Fruit fly (Drosophila melanogaster) whole organism, embryonic: Measurements from ENCODE around the gene CG32650.
A peak's percentile ranks its signal among the peaks of the same experiment; 100 is the strongest.

ENCODE experiments used
- Adf1 ChIP-seq: fragments of 200-800 bp; sonication (Bioruptor generic); IDR thresholded peaks from 2 replicates; pipeline ENCODE4 v1.3.6; 2022; ENCODE audit warnings: missing biosample characterization, missing genetic modification characterization
- B-H2 ChIP-seq: fragments of 200-800 bp; sonication (Bioruptor generic); optimal IDR thresholded peaks from 2 replicates; lab custom pipeline; 2018; ENCODE audit warnings: missing biosample characterization, mild to moderate bottlenecking, missing genetic modification characterization
- CG10543 ChIP-seq: fragments of 200-800 bp; sonication (Bioruptor generic); optimal IDR thresholded peaks from 3 replicates; lab custom pipeline; 2017; ENCODE audit warnings: missing biosample characterization, mild to moderate bottlenecking, missing genetic modification characterization, moderate library complexity
- CG11504 ChIP-seq: fragments of 200-800 bp; sonication (Bioruptor generic); optimal IDR thresholded peaks from 3 replicates; lab custom pipeline; 2019; ENCODE audit warnings: missing biosample characterization, mild to moderate bottlenecking, missing genetic modification characterization, moderate library complexity
- CG12071 ChIP-seq: fragments of 200-800 bp; sonication (Bioruptor generic); optimal IDR thresholded peaks from 3 replicates; lab custom pipeline; 2018; ENCODE audit warnings: missing biosample characterization, mild to moderate bottlenecking, missing genetic modification characterization
- CG14710 ChIP-seq: fragments of 200-800 bp; sonication (Bioruptor generic); optimal IDR thresholded peaks from 3 replicates; lab custom pipeline; 2019; ENCODE audit warnings: missing biosample characterization, mild to moderate bottlenecking, missing genetic modification characterization, moderate library complexity
- CG15479 ChIP-seq: fragments of 200-800 bp; sonication (Bioruptor generic); optimal IDR thresholded peaks from 3 replicates; lab custom pipeline; 2019; ENCODE audit warnings: missing biosample characterization, mild to moderate bottlenecking, missing genetic modification characterization, moderate library complexity
- CG15514 ChIP-seq: fragments of 200-800 bp; sonication (Bioruptor generic); optimal IDR thresholded peaks from 3 replicates; lab custom pipeline; 2017; ENCODE audit warnings: missing biosample characterization, missing genetic modification characterization, mild to moderate bottlenecking, moderate library complexity, missing genetic modification reagents
- CG15601 ChIP-seq: fragments of 200-800 bp; sonication (Bioruptor generic); optimal IDR thresholded peaks from 3 replicates; lab custom pipeline; 2019; ENCODE audit warnings: missing biosample characterization, mild to moderate bottlenecking, missing genetic modification characterization, moderate library complexity
- CG17186 ChIP-seq: fragments of 200-800 bp; sonication (Bioruptor generic); optimal IDR thresholded peaks from 3 replicates; lab custom pipeline; 2017; ENCODE audit warnings: missing biosample characterization, missing genetic modification reagents, missing genetic modification characterization
- CG17361 ChIP-seq: fragments of 200-800 bp; sonication (Bioruptor generic); IDR thresholded peaks from 3 replicates; pipeline ENCODE4 v1.3.6; 2022; ENCODE audit warnings: missing biosample characterization, missing genetic modification characterization
- CG18262 ChIP-seq: fragments of 200-800 bp; optimal IDR thresholded peaks from 3 replicates; lab custom pipeline; 2019; ENCODE audit warnings: missing biosample characterization, mild to moderate bottlenecking, missing genetic modification characterization, moderate library complexity
- CG2116 ChIP-seq: fragments of 200-800 bp; sonication (Bioruptor generic); optimal IDR thresholded peaks from 3 replicates; lab custom pipeline; 2018; ENCODE audit warnings: missing biosample characterization, mild to moderate bottlenecking, missing genetic modification characterization
- CG30431 ChIP-seq: fragments of 200-800 bp; sonication (Bioruptor generic); optimal IDR thresholded peaks from 2 replicates; lab custom pipeline; 2017; ENCODE audit warnings: missing biosample characterization, missing genetic modification characterization
- CG3281 ChIP-seq: fragments of 200-800 bp; sonication (Bioruptor generic); optimal IDR thresholded peaks from 3 replicates; lab custom pipeline; 2017; ENCODE audit warnings: missing biosample characterization, mild to moderate bottlenecking, missing genetic modification characterization
- CG34376 ChIP-seq: fragments of 200-800 bp; sonication (Bioruptor generic); optimal IDR thresholded peaks from 2 replicates; lab custom pipeline; 2018; ENCODE audit warnings: missing biosample characterization, mild to moderate bottlenecking, missing genetic modification characterization
- CG6689 ChIP-seq: fragments of 200-800 bp; sonication (Bioruptor generic); IDR thresholded peaks from 2 replicates; pipeline ENCODE4 v1.3.6; 2022; ENCODE audit warnings: missing biosample characterization, missing genetic modification characterization
- CG6854 ChIP-seq: fragments of 200-800 bp; sonication (Bioruptor generic); optimal IDR thresholded peaks from 3 replicates; lab custom pipeline; 2017; ENCODE audit warnings: missing biosample characterization, mild to moderate bottlenecking, missing genetic modification characterization
- CG9797 ChIP-seq: fragments of 200-800 bp; sonication (Bioruptor generic); optimal IDR thresholded peaks from 3 replicates; lab custom pipeline; 2018; ENCODE audit warnings: missing biosample characterization, mild to moderate bottlenecking, missing genetic modification characterization
- D ChIP-seq, 2 experiments: fragments of 200-800 bp in 1 of 2; fragments of >200 bp in 1 of 2; sonication (Bioruptor generic) in 1 of 2; optimal IDR thresholded peaks; 2 replicates in 1 of 2; 3 replicates in 1 of 2; lab custom pipeline; 2017; ENCODE audit warnings: mild to moderate bottlenecking in 1 of 2, missing biosample characterization in 1 of 2, missing genetic modification characterization in 1 of 2, missing genetic modification reagents in 1 of 2
- D19B ChIP-seq: fragments of 200-800 bp; sonication (Bioruptor generic); optimal IDR thresholded peaks from 2 replicates; lab custom pipeline; 2017; ENCODE audit warnings: missing biosample characterization, mild to moderate bottlenecking, missing genetic modification characterization
- E2f2 ChIP-seq: fragments of 200-800 bp; sonication (Bioruptor generic); IDR thresholded peaks from 2 replicates; pipeline ENCODE4 v1.3.6; 2022; ENCODE audit warnings: missing biosample characterization, missing genetic modification characterization
- Fer2 ChIP-seq: fragments of 200-800 bp; sonication (Bioruptor generic); optimal IDR thresholded peaks from 2 replicates; lab custom pipeline; 2018; ENCODE audit warnings: missing biosample characterization, mild to moderate bottlenecking, missing genetic modification characterization, moderate library complexity
- GATAe ChIP-seq: fragments of 200-800 bp; sonication (Bioruptor generic); conservative IDR thresholded peaks from 2 replicates; pipeline ENCODE4 v1.3.6; 2022; ENCODE audit warnings: missing biosample characterization, missing genetic modification characterization
- Gug ChIP-seq: fragments of 200-800 bp; sonication (Bioruptor generic); IDR thresholded peaks from 4 replicates; pipeline ENCODE4 v1.3.6; 2022; ENCODE audit warnings: missing biosample characterization, missing genetic modification characterization
- HLH4C ChIP-seq: fragments of 200-800 bp; sonication (Bioruptor generic); IDR thresholded peaks from 3 replicates; pipeline ENCODE4 v1.3.6; 2022; ENCODE audit warnings: missing biosample characterization, missing genetic modification characterization; ENCODE audit not compliant: partially characterized antibody
- HLHmδ ChIP-seq: fragments of 200-800 bp; sonication (Bioruptor generic); optimal IDR thresholded peaks from 2 replicates; lab custom pipeline; 2018; ENCODE audit warnings: missing biosample characterization, mild to moderate bottlenecking, missing genetic modification characterization, moderate library complexity
- Lim3 ChIP-seq: fragments of 200-800 bp; sonication (Bioruptor generic); IDR thresholded peaks from 2 replicates; pipeline ENCODE4 v1.3.6; 2022; ENCODE audit warnings: missing biosample characterization, missing genetic modification characterization
- MBD-R2 ChIP-seq: fragments of 200-800 bp; sonication (Bioruptor generic); IDR thresholded peaks from 2 replicates; pipeline ENCODE4 v1.3.6; 2022; ENCODE audit warnings: missing biosample characterization, missing genetic modification characterization
- Meics ChIP-seq: fragments of 200-800 bp; sonication (Bioruptor generic); optimal IDR thresholded peaks from 2 replicates; lab custom pipeline; 2017; ENCODE audit warnings: missing biosample characterization, mild to moderate bottlenecking, missing genetic modification characterization
- NC2α ChIP-seq: fragments of 200-800 bp; sonication (Bioruptor generic); optimal IDR thresholded peaks from 2 replicates; lab custom pipeline; 2016; ENCODE audit warnings: missing biosample characterization, missing genetic modification characterization
- Oaz ChIP-seq: fragments of 200-800 bp; sonication (Bioruptor generic); IDR thresholded peaks from 2 replicates; pipeline ENCODE4 v1.3.6; 2022; ENCODE audit warnings: missing biosample characterization, missing genetic modification characterization
- Taf1 ChIP-seq: fragments of 200-800 bp; sonication (Bioruptor generic); IDR thresholded peaks from 2 replicates; pipeline ENCODE4 v1.3.6; 2022; ENCODE audit warnings: missing biosample characterization, missing genetic modification characterization
- YL-1 ChIP-seq: fragments of 200-800 bp; sonication (Bioruptor generic); optimal IDR thresholded peaks from 3 replicates; lab custom pipeline; 2017; ENCODE audit warnings: missing biosample characterization, mild to moderate bottlenecking, missing genetic modification characterization
- ab ChIP-seq: fragments of 200-800 bp; sonication (Bioruptor generic); optimal IDR thresholded peaks from 2 replicates; lab custom pipeline; 2016; ENCODE audit warnings: missing biosample characterization, missing genetic modification characterization
- ash1 ChIP-seq: fragments of 200-800 bp; sonication (Bioruptor generic); optimal IDR thresholded peaks from 2 replicates; lab custom pipeline; 2018; ENCODE audit warnings: missing biosample characterization, mild to moderate bottlenecking, missing genetic modification characterization
- ci ChIP-seq: fragments of 200-800 bp; sonication (Bioruptor generic); IDR thresholded peaks from 3 replicates; pipeline ENCODE4 v1.3.6; 2022; ENCODE audit warnings: missing biosample characterization, missing genetic modification characterization
- ftz-f1 ChIP-seq: fragments of 200-800 bp; sonication (Bioruptor generic); optimal IDR thresholded peaks from 2 replicates; lab custom pipeline; 2016; ENCODE audit warnings: missing biosample characterization, missing genetic modification characterization
- gce ChIP-seq: fragments of 200-800 bp; sonication (Bioruptor generic); IDR thresholded peaks from 3 replicates; pipeline ENCODE4 v1.3.6; 2022; ENCODE audit warnings: missing biosample characterization, missing genetic modification characterization
- gfzf ChIP-seq: fragments of 200-800 bp; sonication (Bioruptor generic); optimal IDR thresholded peaks from 2 replicates; lab custom pipeline; 2016; ENCODE audit warnings: missing biosample characterization, mild to moderate bottlenecking, missing genetic modification characterization, moderate library complexity
- hb ChIP-seq: fragments of 200-800 bp; sonication (Bioruptor generic); IDR thresholded peaks from 3 replicates; pipeline ENCODE4 v1.3.6; 2022; ENCODE audit warnings: missing biosample characterization, missing genetic modification characterization; ENCODE audit not compliant: partially characterized antibody
- her ChIP-seq: fragments of 200-800 bp; sonication (Bioruptor generic); optimal IDR thresholded peaks from 2 replicates; lab custom pipeline; 2016; ENCODE audit warnings: missing biosample characterization, missing genetic modification characterization
- lov ChIP-seq, 2 experiments: fragments of 200-800 bp in 1 of 2; fragments of >200 bp in 1 of 2; sonication (Bioruptor generic) in 1 of 2; IDR thresholded peaks in 1 of 2; optimal IDR thresholded peaks in 1 of 2; 2 replicates in 1 of 2; 3 replicates in 1 of 2; pipeline versions ENCODE4 v1.3.6 to Lab custom; 2017 to 2022; ENCODE audit warnings: missing biosample characterization in 1 of 2, missing genetic modification characterization in 1 of 2
- mld ChIP-seq: fragments of 200-800 bp; sonication (Bioruptor generic); IDR thresholded peaks from 3 replicates; pipeline ENCODE4 v1.3.6; 2022; ENCODE audit warnings: missing biosample characterization, missing genetic modification characterization; ENCODE audit not compliant: partially characterized antibody
- nerfin-1 ChIP-seq: fragments of 200-800 bp; sonication (Bioruptor generic); optimal IDR thresholded peaks from 3 replicates; lab custom pipeline; 2019; ENCODE audit warnings: missing biosample characterization, mild to moderate bottlenecking, missing genetic modification characterization, moderate library complexity
- slp2 ChIP-seq: fragments of 200-800 bp; sonication (Bioruptor generic); optimal IDR thresholded peaks from 2 replicates; lab custom pipeline; 2016; ENCODE audit warnings: missing biosample characterization, missing genetic modification characterization
- tll ChIP-seq, 2 experiments: fragments of 200-800 bp in 1 of 2; fragments of >200 bp in 1 of 2; sonication (Bioruptor generic) in 1 of 2; optimal IDR thresholded peaks; 2 replicates each; lab custom pipeline; 2017 to 2019; ENCODE audit warnings: missing biosample characterization in 2 of 2, missing genetic modification characterization in 2 of 2, mild to moderate bottlenecking in 1 of 2, moderate library complexity in 1 of 2
- trh ChIP-seq: fragments of 200-800 bp; sonication (Bioruptor generic); optimal IDR thresholded peaks from 2 replicates; lab custom pipeline; 2016; ENCODE audit warnings: missing biosample characterization, missing genetic modification characterization
- unc-4 ChIP-seq: fragments of 200-800 bp; sonication (Bioruptor generic); IDR thresholded peaks from 2 replicates; pipeline ENCODE4 v1.3.6; 2022; ENCODE audit warnings: missing biosample characterization, missing genetic modification characterization; ENCODE audit not compliant: partially characterized antibody

The CG32650 gene

DNA sequence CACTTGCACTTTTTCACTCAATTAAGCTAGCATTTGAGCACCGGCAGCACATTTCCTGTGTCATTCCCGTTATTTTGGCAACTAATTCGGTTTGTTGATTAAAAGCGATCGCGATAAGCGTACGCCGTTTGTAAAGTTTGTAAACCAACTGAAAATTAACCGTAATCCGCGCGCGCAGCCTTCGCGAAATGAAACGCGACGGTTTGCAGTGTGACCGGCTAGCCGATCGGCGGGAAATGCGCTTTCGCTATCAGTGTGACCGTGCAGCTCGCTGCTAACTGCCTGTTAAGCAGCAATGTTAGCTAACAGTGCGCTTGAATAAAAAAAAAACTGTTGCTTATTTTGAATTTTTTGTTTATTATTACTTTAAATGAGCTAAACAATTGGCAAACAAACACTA lies 1.3 kb downstream of the CG32650 start, which contains the start of gene Pde9:
TSS of gene Pde9 (minus strand) at position 178 of the 400 bp plus-strand sequence.
- peak; percentile 9 for TF ChIP-seq CG2116 (GFP tag; lab: Kevin White, UChicago)
- TF ChIP-seq CG10543 (GFP tag; lab: Kevin White, UChicago): no peak
- peak; percentile 62 for TF ChIP-seq CG9797 (GFP tag; lab: Kevin White, UChicago)
- TF ChIP-seq Oaz: no peak
- TF ChIP-seq YL-1 (GFP tag; lab: Kevin White, UChicago): no peak
- no peak for TF ChIP-seq ab (GFP tag; lab: Kevin White, UChicago)
- TF ChIP-seq CG34376: peak; percentile 2
- TF ChIP-seq hb (GFP tag; lab: Robert Waterston, UW): no peak
- TF ChIP-seq E2f2 (GFP tag; lab: Robert Waterston, UW): peak; percentile 74
- TF ChIP-seq nerfin-1 (tag; lab: Kevin White, UChicago): no peak
- no peak for TF ChIP-seq Gug (GFP tag; lab: Robert Waterston, UW)
- TF ChIP-seq gfzf (GFP tag; lab: Kevin White, UChicago): peak; percentile 73
- TF ChIP-seq D19B (GFP tag; lab: Kevin White, UChicago): no peak
- TF ChIP-seq CG12071: no peak
- peak; percentile 18 for TF ChIP-seq CG15514 (GFP tag; lab: Kevin White, UChicago)
- TF ChIP-seq GATAe (GFP tag; lab: Robert Waterston, UW): no peak
- no peak for TF ChIP-seq CG17361
- peak; percentile 22; the same call in 1 of the 3 replicates for TF ChIP-seq ci (GFP tag; lab: Robert Waterston, UW)
- peak; percentile 51 for TF ChIP-seq ftz-f1 (GFP tag; lab: Kevin White, UChicago)
- no peak for TF ChIP-seq trh (GFP tag; lab: Kevin White, UChicago)
- TF ChIP-seq CG18262: no peak
- TF ChIP-seq CG30431 (GFP tag; lab: Kevin White, UChicago): no peak
- TF ChIP-seq B-H2: peak; percentile 14
- 0 out of 3 replicates have a peak, but pooled peaks have one; percentile 30 for TF ChIP-seq gce (GFP tag; lab: Robert Waterston, UW)
- no peak for TF ChIP-seq CG3281 (GFP tag; lab: Kevin White, UChicago)
- TF ChIP-seq NC2α (GFP tag; lab: Kevin White, UChicago): no peak
- peak; percentile 9 for TF ChIP-seq CG15479 (GFP tag; lab: Kevin White, UChicago)
- peak; percentile 43 for TF ChIP-seq HLHmδ (GFP tag; lab: Kevin White, UChicago)
- no peak for TF ChIP-seq CG6854 (GFP tag; lab: Kevin White, UChicago)
- no peak for TF ChIP-seq Lim3
- no peak for TF ChIP-seq slp2
- TF ChIP-seq ash1 (GFP tag; lab: Kevin White, UChicago): no peak
- TF ChIP-seq CG6689 (GFP tag; lab: Robert Waterston, UW): no peak
- no peak for TF ChIP-seq tll (GFP tag; optimal IDR thresholded peaks at IDR 0.05; lab: Kevin White, UChicago)
- no peak for TF ChIP-seq CG15601 (tag; lab: Kevin White, UChicago)
- no peak for TF ChIP-seq CG11504 (tag; lab: Kevin White, UChicago)
- no peak for TF ChIP-seq D (optimal IDR thresholded peaks at IDR 0.05; lab: Kevin White, UChicago)
- no peak for TF ChIP-seq D (GFP tag; optimal IDR thresholded peaks at IDR 0.05; lab: Kevin White, UChicago)
- TF ChIP-seq Meics (GFP tag; lab: Kevin White, UChicago): no peak
- TF ChIP-seq her (GFP tag; lab: Kevin White, UChicago): no peak
- peak; percentile 54 for TF ChIP-seq MBD-R2 (GFP tag; lab: Robert Waterston, UW)
- no peak for TF ChIP-seq Adf1 (GFP tag; lab: Robert Waterston, UW)
- no peak for TF ChIP-seq unc-4
- no peak for TF ChIP-seq Fer2 (tag; lab: Kevin White, UChicago)
- TF ChIP-seq lov (optimal IDR thresholded peaks at IDR 0.05; lab: Kevin White, UChicago): no peak
- TF ChIP-seq lov (GFP tag; IDR thresholded peaks at IDR 0.05; lab: Robert Waterston, UW): no peak
- no peak for TF ChIP-seq mld (GFP tag; lab: Robert Waterston, UW)
- TF ChIP-seq CG14710: peak; percentile 8
- TF ChIP-seq HLH4C (GFP tag; lab: Robert Waterston, UW): no peak
- peak; percentile 47 for TF ChIP-seq CG17186 (GFP tag; lab: Kevin White, UChicago)
- no peak for TF ChIP-seq Taf1 (GFP tag; lab: Robert Waterston, UW)
